Worm (Caenorhabditis elegans) whole organism, L2 larva: ENCODE results near the gene C44C10.9.

Experiments
- C34F6.9 ChIP-seq: fragments of 150-350 bp; optimal IDR thresholded peaks from 2 replicates; lab custom pipeline; 2014; ENCODE audit warnings: missing biosample characterization, missing genetic modification characterization
- F13H6.1 ChIP-seq: sonication (generic microtip); optimal IDR thresholded peaks from 2 replicates; lab custom pipeline; 2016; ENCODE audit warnings: missing genetic modification characterization, missing compliant biosample characterization
- R02D3.7 ChIP-seq: fragments of 150-350 bp; optimal IDR thresholded peaks from 2 replicates; lab custom pipeline; 2014; ENCODE audit warnings: missing biosample characterization, missing genetic modification characterization
- Y55F3AM.14 ChIP-seq: fragments of 200-800 bp; sonication (Bioruptor generic); optimal IDR thresholded peaks from 2 replicates; lab custom pipeline; 2018; ENCODE audit warnings: mild to moderate bottlenecking, missing genetic modification characterization, missing compliant biosample characterization
- ZK546.5 ChIP-seq: sonication (generic microtip); optimal IDR thresholded peaks from 2 replicates; lab custom pipeline; 2017; ENCODE audit warnings: missing biosample characterization, missing genetic modification characterization
- alr-1 ChIP-seq: fragments of 150-350 bp; optimal IDR thresholded peaks from 2 replicates; lab custom pipeline; 2014; ENCODE audit warnings: missing biosample characterization, missing genetic modification characterization
- ama-1 ChIP-seq: fragments of 150-350 bp; optimal IDR thresholded peaks from 2 replicates; lab custom pipeline; 2018; ENCODE audit warnings: inconsistent platforms
- blmp-1 ChIP-seq: sonication (generic microtip); optimal IDR thresholded peaks from 2 replicates; lab custom pipeline; 2017; ENCODE audit warnings: missing genetic modification characterization, mild to moderate bottlenecking, missing compliant biosample characterization, antibody characterized with exemption, moderate library complexity; ENCODE audit not compliant: insufficient read depth
- ceh-82 ChIP-seq: fragments of 150-350 bp; optimal IDR thresholded peaks from 2 replicates; lab custom pipeline; 2014; ENCODE audit warnings: missing biosample characterization, missing genetic modification characterization
- crh-2 ChIP-seq: sonication (generic microtip); optimal IDR thresholded peaks from 2 replicates; lab custom pipeline; 2017; ENCODE audit warnings: missing biosample characterization, missing genetic modification characterization
- dmd-4 ChIP-seq: sonication (generic microtip); optimal IDR thresholded peaks from 2 replicates; lab custom pipeline; 2017; ENCODE audit warnings: missing biosample characterization, missing genetic modification characterization
- egl-27 ChIP-seq: sonication (generic microtip); optimal IDR thresholded peaks from 3 replicates; lab custom pipeline; 2017; ENCODE audit warnings: missing biosample characterization, missing genetic modification reagents, missing genetic modification characterization
- elt-1 ChIP-seq: fragments of 150-350 bp; optimal IDR thresholded peaks from 2 replicates; lab custom pipeline; 2014; ENCODE audit warnings: missing biosample characterization, missing genetic modification characterization
- fos-1 ChIP-seq: fragments of 150-350 bp; optimal IDR thresholded peaks from 2 replicates; lab custom pipeline; 2014; ENCODE audit warnings: missing biosample characterization, missing genetic modification characterization
- gmeb-1 ChIP-seq: fragments of 150-350 bp; optimal IDR thresholded peaks from 2 replicates; lab custom pipeline; 2014; ENCODE audit warnings: missing biosample characterization, missing genetic modification characterization
- lin-11 ChIP-seq: fragments of 150-350 bp; sonication (generic microtip); optimal IDR thresholded peaks from 2 replicates; lab custom pipeline; 2014; ENCODE audit warnings: missing biosample characterization, missing genetic modification characterization, inconsistent platforms, mixed read lengths
- lin-13 ChIP-seq: fragments of 150-350 bp; optimal IDR thresholded peaks from 2 replicates; lab custom pipeline; 2014; ENCODE audit warnings: missing biosample characterization, missing genetic modification reagents, missing genetic modification characterization
- lin-39 ChIP-seq: fragments of 150-350 bp; optimal IDR thresholded peaks from 2 replicates; lab custom pipeline; 2014; ENCODE audit warnings: missing biosample characterization, missing genetic modification reagents, missing genetic modification characterization
- mab-5 ChIP-seq: fragments of 150-350 bp; optimal IDR thresholded peaks from 2 replicates; lab custom pipeline; 2014; ENCODE audit warnings: missing biosample characterization, missing genetic modification characterization
- mbf-1 ChIP-seq: sonication (generic microtip); optimal IDR thresholded peaks from 2 replicates; lab custom pipeline; 2017; ENCODE audit warnings: missing biosample characterization, missing genetic modification characterization
- mdl-1 ChIP-seq, 2 experiments: fragments of 150-350 bp in 1 of 2; sonication (generic microtip) in 1 of 2; optimal IDR thresholded peaks; 2 replicates each; lab custom pipeline; 2017; ENCODE audit warnings: missing biosample characterization in 2 of 2, missing genetic modification characterization in 2 of 2
- nhr-11 ChIP-seq: fragments of 150-350 bp; optimal IDR thresholded peaks from 2 replicates; lab custom pipeline; 2014; ENCODE audit warnings: missing biosample characterization, missing genetic modification characterization
- nhr-12 ChIP-seq: fragments of 150-350 bp; optimal IDR thresholded peaks from 2 replicates; lab custom pipeline; 2014; ENCODE audit warnings: missing biosample characterization, missing genetic modification characterization
- nhr-129 ChIP-seq: fragments of 150-350 bp; optimal IDR thresholded peaks from 2 replicates; lab custom pipeline; 2014; ENCODE audit warnings: missing biosample characterization, missing genetic modification characterization
- nhr-21 ChIP-seq: fragments of 150-350 bp; optimal IDR thresholded peaks from 2 replicates; lab custom pipeline; 2014; ENCODE audit warnings: missing biosample characterization, missing genetic modification characterization
- nhr-23 ChIP-seq: fragments of 150-350 bp; optimal IDR thresholded peaks from 2 replicates; lab custom pipeline; 2014; ENCODE audit warnings: missing biosample characterization, missing genetic modification reagents, missing genetic modification characterization
- nhr-237 ChIP-seq: fragments of 150-350 bp; optimal IDR thresholded peaks from 2 replicates; lab custom pipeline; 2014; ENCODE audit warnings: missing biosample characterization, missing genetic modification characterization
- nhr-25 ChIP-seq: fragments of 150-350 bp; sonication (generic microtip); optimal IDR thresholded peaks from 3 replicates; lab custom pipeline; 2014; ENCODE audit warnings: missing biosample characterization, missing genetic modification characterization
- nhr-6 ChIP-seq: fragments of 150-350 bp; optimal IDR thresholded peaks from 2 replicates; lab custom pipeline; 2014; ENCODE audit warnings: missing biosample characterization, missing genetic modification characterization
- nhr-77 ChIP-seq: fragments of 150-350 bp; optimal IDR thresholded peaks from 2 replicates; lab custom pipeline; 2014; ENCODE audit warnings: missing biosample characterization, missing genetic modification characterization
- peb-1 ChIP-seq: fragments of 150-350 bp; optimal IDR thresholded peaks from 2 replicates; lab custom pipeline; 2014; ENCODE audit warnings: missing biosample characterization, missing genetic modification characterization
- sem-4 ChIP-seq: fragments of 150-350 bp; optimal IDR thresholded peaks from 2 replicates; lab custom pipeline; 2014; ENCODE audit warnings: missing biosample characterization, missing genetic modification reagents, missing genetic modification characterization
- skn-1 ChIP-seq: sonication (generic microtip); optimal IDR thresholded peaks from 2 replicates; lab custom pipeline; 2017; ENCODE audit warnings: missing biosample characterization, missing genetic modification characterization
- sma-9 ChIP-seq, 2 experiments: fragments of 150-350 bp in 1 of 2; sonication (generic microtip) in 1 of 2; optimal IDR thresholded peaks; 2 replicates each; lab custom pipeline; 2014 to 2016; ENCODE audit warnings: missing genetic modification characterization in 2 of 2, mild to moderate bottlenecking in 1 of 2, missing biosample characterization in 1 of 2, missing compliant biosample characterization in 1 of 2, missing genetic modification reagents in 1 of 2, moderate library complexity in 1 of 2
- snpc-4 ChIP-seq: fragments of 150-350 bp; optimal IDR thresholded peaks from 2 replicates; lab custom pipeline; 2014; ENCODE audit warnings: missing biosample characterization, missing genetic modification characterization
- unc-39 ChIP-seq: fragments of 150-350 bp; optimal IDR thresholded peaks from 2 replicates; lab custom pipeline; 2014; ENCODE audit warnings: missing biosample characterization, missing genetic modification characterization
- unc-55 ChIP-seq: fragments of 150-350 bp; sonication (generic microtip); optimal IDR thresholded peaks from 3 replicates; lab custom pipeline; 2014; ENCODE audit warnings: missing biosample characterization, missing genetic modification reagents, missing genetic modification characterization
- unc-62 ChIP-seq: fragments of 150-350 bp; optimal IDR thresholded peaks from 2 replicates; lab custom pipeline; 2014; ENCODE audit warnings: missing biosample characterization, missing genetic modification reagents, missing genetic modification characterization
- zag-1 ChIP-seq: fragments of 150-350 bp; optimal IDR thresholded peaks from 2 replicates; lab custom pipeline; 2014; ENCODE audit warnings: missing biosample characterization, missing genetic modification characterization
- ztf-1 ChIP-seq: fragments of 200-800 bp; sonication (Bioruptor generic); conservative IDR thresholded peaks from 2 replicates; pipeline ENCODE4 v1.3.6; 2022; ENCODE audit warnings: missing genetic modification characterization, missing compliant biosample characterization
- ztf-11 ChIP-seq: sonication (generic microtip); optimal IDR thresholded peaks from 2 replicates; lab custom pipeline; 2017; ENCODE audit warnings: missing biosample characterization, missing genetic modification characterization
- ztf-4 ChIP-seq: fragments of 150-350 bp; optimal IDR thresholded peaks from 2 replicates; lab custom pipeline; 2014; ENCODE audit warnings: missing biosample characterization, missing genetic modification characterization

Gene C44C10.9

DNA sequence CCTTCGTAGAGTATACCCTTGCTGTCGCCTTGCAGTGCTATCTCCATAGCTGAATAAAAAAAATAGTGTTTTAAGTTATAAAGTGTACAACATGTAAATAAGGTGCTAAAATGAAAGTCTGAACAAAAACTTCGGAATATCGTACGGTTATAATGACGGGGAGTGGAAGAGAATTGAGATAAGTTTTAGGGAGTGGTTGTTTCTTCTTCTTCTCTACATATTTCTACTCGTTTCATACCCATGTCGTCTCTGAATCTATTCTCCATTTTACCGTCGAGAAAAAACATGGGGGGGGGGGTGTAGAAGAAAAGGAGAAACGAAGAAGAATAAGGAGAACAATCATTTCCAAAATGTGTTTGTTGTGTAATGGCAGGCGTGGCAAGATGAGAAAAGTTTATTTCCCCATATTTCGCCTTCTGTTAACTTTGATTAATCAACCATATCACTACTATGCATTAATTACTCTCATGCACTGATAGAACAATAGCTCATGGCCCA, at the start of gene C44C10.9:
TSS of gene C44C10.9 (minus strand) at position 51 of the 498 bp plus-strand sequence.
- TF ChIP-seq blmp-1 (tag; lab: Kevin White, UChicago), result peak; percentile 28
- no peak for TF ChIP-seq lin-39 (tag; lab: Kevin White, UChicago)
- TF ChIP-seq gmeb-1, result no peak
- no peak for TF ChIP-seq ztf-11
- peak; percentile 42 for TF ChIP-seq nhr-25 (tag; lab: Kevin White, UChicago)

DNA sequence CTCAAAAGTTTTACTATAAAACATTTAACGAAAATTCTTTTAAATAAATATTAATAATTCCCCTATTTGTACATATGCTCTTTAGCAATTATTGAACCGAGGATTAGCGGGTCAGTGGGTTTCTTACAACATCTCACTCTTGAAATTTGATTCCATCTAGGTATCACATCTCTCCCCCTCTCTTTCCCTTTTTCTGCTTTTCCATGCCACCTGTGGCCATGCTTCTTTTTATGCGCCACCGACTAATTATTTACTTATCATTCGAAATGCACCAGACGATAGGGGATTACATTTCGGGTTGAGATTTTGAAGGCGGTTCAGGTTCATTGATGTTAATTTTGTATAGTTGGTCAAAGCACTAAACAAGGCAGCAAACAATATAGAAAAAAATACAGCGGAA, 49.5 kb upstream of the C44C10.9 start:
- no peak for TF ChIP-seq blmp-1 (tag; lab: Kevin White, UChicago)
- no peak for TF ChIP-seq ama-1 (lab: Kevin White, UChicago)
- no peak for TF ChIP-seq nhr-6 (tag; lab: Kevin White, UChicago)
- no peak for TF ChIP-seq Y55F3AM.14 (GFP tag; lab: Kevin White, UChicago)
- no peak for TF ChIP-seq ztf-1 (GFP tag; lab: Robert Waterston, UW)
- TF ChIP-seq lin-11, result no peak
- no peak for TF ChIP-seq mbf-1 (tag; lab: Kevin White, UChicago)
- TF ChIP-seq nhr-21 (tag; lab: Kevin White, UChicago), result no peak
- no peak for TF ChIP-seq skn-1
- no peak for TF ChIP-seq snpc-4 (tag; lab: Kevin White, UChicago)
- no peak for TF ChIP-seq nhr-25 (tag; lab: Kevin White, UChicago)
- TF ChIP-seq R02D3.7 (tag; lab: Kevin White, UChicago), result no peak
- no peak for TF ChIP-seq ztf-11
- TF ChIP-seq unc-55, result no peak
- TF ChIP-seq nhr-11 (tag; lab: Kevin White, UChicago), result no peak
- no peak for TF ChIP-seq sma-9 (GFP tag; optimal IDR thresholded peaks at IDR 0.05; lab: Kevin White, UChicago)
- TF ChIP-seq sma-9 (tag; optimal IDR thresholded peaks at IDR 0.05; lab: Kevin White, UChicago), result no peak
- no peak for TF ChIP-seq nhr-77 (tag; lab: Kevin White, UChicago)

DNA sequence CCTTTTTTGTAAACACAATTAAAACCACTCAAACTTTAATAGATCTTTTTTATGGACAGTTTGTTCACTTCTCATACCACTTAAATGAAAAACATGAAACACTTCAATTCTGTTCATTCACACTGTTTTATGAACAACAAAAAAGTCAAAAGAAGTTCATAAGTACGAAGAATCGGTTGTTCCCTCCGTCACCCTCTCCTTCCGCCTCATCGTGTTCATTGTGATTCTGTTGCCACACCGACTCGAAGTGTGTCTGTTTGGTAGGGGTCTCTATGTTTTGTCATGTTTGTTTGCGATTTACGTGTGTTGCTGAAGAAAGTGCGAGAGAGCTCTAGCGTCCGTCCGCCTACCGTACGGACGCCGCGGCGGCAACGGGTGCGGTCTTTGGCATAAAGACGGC, 42.5 kb upstream of the C44C10.9 start, which contains the start of gene lact-7:
TSS of gene lact-7 (plus strand) at position 301 of the 400 bp plus-strand sequence.
- TF ChIP-seq nhr-21 (tag; lab: Kevin White, UChicago) (no peak), C34F6.9 (tag; lab: Kevin White, UChicago) (no peak), sem-4 (tag; lab: Kevin White, UChicago) (no peak), dmd-4 (tag; lab: Kevin White, UChicago) (no peak), elt-1 (tag; lab: Kevin White, UChicago) (no peak), F13H6.1 (tag; lab: Kevin White, UChicago) (no peak), ztf-4 (tag; lab: Kevin White, UChicago) (no peak)

DNA sequence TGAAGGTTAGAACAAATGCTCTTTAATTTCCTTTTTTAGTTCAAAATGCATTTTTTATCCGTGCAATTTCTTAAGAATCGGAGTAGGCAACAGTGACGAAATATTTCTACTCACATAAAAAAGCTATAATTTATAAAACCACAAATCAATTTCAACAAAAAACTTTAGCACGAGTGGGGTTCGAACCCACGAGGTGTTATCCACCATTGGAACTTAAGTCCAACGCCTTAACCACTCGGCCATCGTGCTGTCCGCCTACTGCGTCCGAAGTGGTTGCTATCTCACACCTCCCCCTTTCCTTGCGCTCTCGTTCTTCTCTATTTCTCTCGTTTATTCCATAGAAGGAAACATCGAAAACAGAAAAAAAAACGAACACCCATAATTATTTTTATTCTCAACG, 41.4 kb upstream of the C44C10.9 start:
- TF ChIP-seq mbf-1 (tag; lab: Kevin White, UChicago), result no peak
- TF ChIP-seq nhr-237 (tag; lab: Kevin White, UChicago), result no peak
- TF ChIP-seq sem-4 (tag; lab: Kevin White, UChicago), result peak; percentile 15
- TF ChIP-seq egl-27 (tag; lab: Kevin White, UChicago), result peak; percentile 55
- TF ChIP-seq C34F6.9 (tag; lab: Kevin White, UChicago), result peak; percentile 63
- TF ChIP-seq mdl-1 (tag; optimal IDR thresholded peaks at IDR 0.05; lab: Kevin White, UChicago), result peak in 1 of 2 experiments; percentile 58
- TF ChIP-seq ztf-11, result no peak
- TF ChIP-seq alr-1 (tag; lab: Kevin White, UChicago), result no peak
- peak; percentile 29 for TF ChIP-seq ztf-4 (tag; lab: Kevin White, UChicago)
- peak; percentile 2 for TF ChIP-seq nhr-11 (tag; lab: Kevin White, UChicago)
- TF ChIP-seq unc-55, result peak; percentile 91
- TF ChIP-seq ZK546.5 (tag; lab: Kevin White, UChicago), result no peak
- peak; percentile 18 for TF ChIP-seq skn-1
- peak; percentile 11 for TF ChIP-seq mab-5 (tag; lab: Kevin White, UChicago)
- peak; percentile 75 for TF ChIP-seq lin-13 (GFP tag; lab: Kevin White, UChicago)
- TF ChIP-seq nhr-12 (tag; lab: Kevin White, UChicago), result no peak
- peak; percentile 68 for TF ChIP-seq fos-1 (tag; lab: Kevin White, UChicago)
- TF ChIP-seq nhr-6 (tag; lab: Kevin White, UChicago), result peak; percentile 56
- TF ChIP-seq nhr-25 (tag; lab: Kevin White, UChicago), result no peak
- no peak for TF ChIP-seq unc-39 (tag; lab: Kevin White, UChicago)
- TF ChIP-seq Y55F3AM.14 (GFP tag; lab: Kevin White, UChicago), result no peak
- TF ChIP-seq crh-2 (tag; lab: Kevin White, UChicago), result peak; percentile 65
- TF ChIP-seq unc-62 (GFP tag; lab: Kevin White, UChicago), result no peak
- TF ChIP-seq peb-1 (tag; lab: Kevin White, UChicago), result no peak
- TF ChIP-seq snpc-4 (tag; lab: Kevin White, UChicago), result peak; percentile 15
- TF ChIP-seq lin-11, result peak; percentile 50
- no peak for TF ChIP-seq blmp-1 (tag; lab: Kevin White, UChicago)
- no peak for TF ChIP-seq nhr-23 (tag; lab: Kevin White, UChicago)
- TF ChIP-seq ceh-82 (tag; lab: Kevin White, UChicago), result no peak
- peak; percentile 35 for TF ChIP-seq nhr-21 (tag; lab: Kevin White, UChicago)
- TF ChIP-seq gmeb-1, result no peak
- peak; percentile 60 for TF ChIP-seq zag-1
- peak; percentile 74 for TF ChIP-seq nhr-129 (tag; lab: Kevin White, UChicago)
- peak; percentile 87 for TF ChIP-seq sma-9 (GFP tag; optimal IDR thresholded peaks at IDR 0.05; lab: Kevin White, UChicago)
- no peak for TF ChIP-seq sma-9 (tag; optimal IDR thresholded peaks at IDR 0.05; lab: Kevin White, UChicago)
- TF ChIP-seq F13H6.1 (tag; lab: Kevin White, UChicago), result peak; percentile 64
